Worm (Caenorhabditis elegans): ENCODE results near the gene decr-1.2.

Gene decr-1.2

DNA sequence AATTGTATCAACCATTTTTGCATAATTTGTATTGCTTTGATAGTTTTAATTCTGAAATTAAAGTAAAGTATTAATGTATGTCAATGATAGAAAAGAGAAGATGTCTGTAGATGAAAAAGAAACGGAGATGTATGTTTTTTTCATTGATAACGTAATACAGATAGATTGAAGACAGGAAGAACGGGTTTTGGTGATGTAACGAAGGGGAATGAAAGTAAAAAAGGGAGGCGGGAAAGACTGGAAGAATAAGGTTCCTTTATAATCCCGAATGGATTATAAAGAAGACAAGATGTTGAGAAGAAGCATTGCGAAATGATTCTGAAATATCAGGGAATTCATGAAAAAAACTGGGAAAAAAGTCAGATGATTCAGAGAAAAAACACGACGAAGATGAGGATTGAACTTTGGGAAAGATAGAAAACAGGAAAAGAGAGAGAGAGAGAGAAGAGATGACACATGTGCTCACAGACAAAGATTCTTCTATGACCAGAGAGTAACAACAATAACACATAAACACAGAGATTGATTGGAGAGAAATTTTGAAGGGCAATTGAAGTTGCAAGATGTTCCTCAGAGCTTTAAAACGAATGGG, 39.7 kb downstream of the decr-1.2 start, which contains the start of gene F54C9.11:
TSS of gene F54C9.11 (minus strand) at position 51 of the 592 bp plus-strand sequence.
- no peak for TF ChIP-seq ces-1 (GFP tag; optimal IDR thresholded peaks at IDR 0.05)
- no peak for TF ChIP-seq mls-2 (tag; optimal IDR thresholded peaks at IDR 0.05)
- TF ChIP-seq pha-4 (tag; optimal IDR thresholded peaks at IDR 0.05): no peak
- TF ChIP-seq nhr-28 (tag; optimal IDR thresholded peaks at IDR 0.05): no peak
- no peak for TF ChIP-seq ceh-83 (GFP tag; optimal IDR thresholded peaks at IDR 0.05)
- no peak for TF ChIP-seq ceh-39 (tag; optimal IDR thresholded peaks at IDR 0.05)
- TF ChIP-seq zip-8 (tag; optimal IDR thresholded peaks at IDR 0.05): no peak
- TF ChIP-seq unc-39 (tag; optimal IDR thresholded peaks at IDR 0.05): no peak
- no peak for TF ChIP-seq snpc-4 (tag; optimal IDR thresholded peaks at IDR 0.05)
- no peak for TF ChIP-seq nhr-237 (tag; optimal IDR thresholded peaks at IDR 0.05)
- no peak for TF ChIP-seq ceh-43 (GFP tag; optimal IDR thresholded peaks at IDR 0.05)
- no peak for TF ChIP-seq drap-1 (GFP tag; optimal IDR thresholded peaks at IDR 0.05)
- no peak for TF ChIP-seq blmp-1 (tag; optimal IDR thresholded peaks at IDR 0.05)
- TF ChIP-seq ztf-11 (tag; optimal IDR thresholded peaks at IDR 0.05): no peak
- no peak for TF ChIP-seq sptf-1 (tag; optimal IDR thresholded peaks at IDR 0.05)

- TF ChIP-seq unc-120 (tag; optimal IDR thresholded peaks at IDR 0.05; ENCODE audit: poor library complexity, severe bottlenecking) (no peak), lin-13 (tag; optimal IDR thresholded peaks at IDR 0.05) (no peak), M03D4.4 (tag; optimal IDR thresholded peaks at IDR 0.05) (no peak), mab-5 (tag; optimal IDR thresholded peaks at IDR 0.05) (no peak), ham-2 (GFP tag; optimal IDR thresholded peaks at IDR 0.05) (no peak), elt-1 (tag; optimal IDR thresholded peaks at IDR 0.05; ENCODE audit: borderline replicate concordance, insufficient read depth) (no peak), drap-1 (GFP tag; optimal IDR thresholded peaks at IDR 0.05) (no peak), tbx-8 (GFP tag; optimal IDR thresholded peaks at IDR 0.05) (no peak), nhr-2 (tag; optimal IDR thresholded peaks at IDR 0.05) (no peak), nhr-12 (tag; optimal IDR thresholded peaks at IDR 0.05) (no peak), hlh-1 (tag; optimal IDR thresholded peaks at IDR 0.05) (no peak), sem-2 (GFP tag; optimal IDR thresholded peaks at IDR 0.05) (no peak), ceh-43 (GFP tag; optimal IDR thresholded peaks at IDR 0.05) (no peak)
Observed at ce11 chrII:8585921-8586320, 40.5 kb downstream of the decr-1.2 start.

ce11 chrII:8587660-8588230, 42.3 kb downstream of the decr-1.2 start:
- TF ChIP-seq ham-2 (GFP tag; optimal IDR thresholded peaks at IDR 0.05) (no peak), blmp-1 (tag; optimal IDR thresholded peaks at IDR 0.05) (no peak), ces-1 (GFP tag; optimal IDR thresholded peaks at IDR 0.05) (peak; percentile 99), flh-1 (GFP tag; optimal IDR thresholded peaks at IDR 0.05) (no peak), hlh-1 (tag; optimal IDR thresholded peaks at IDR 0.05) (no peak), elt-1 (tag; optimal IDR thresholded peaks at IDR 0.05; ENCODE audit: borderline replicate concordance, insufficient read depth) (peak; percentile 43), nhr-28 (tag; optimal IDR thresholded peaks at IDR 0.05) (no peak)

ce11 chrII:8588442-8588841, 43.0 kb downstream of the decr-1.2 start:
- no peak for TF ChIP-seq mep-1 (tag; optimal IDR thresholded peaks at IDR 0.05)
- TF ChIP-seq ces-1 (GFP tag; optimal IDR thresholded peaks at IDR 0.05): peak; percentile 93

- TF ChIP-seq ces-1 (GFP tag; optimal IDR thresholded peaks at IDR 0.05): peak; percentile 100
- TF ChIP-seq hlh-1 (tag; optimal IDR thresholded peaks at IDR 0.05): no peak
Observed at ce11 chrII:8589227-8589626, 43.8 kb downstream of the decr-1.2 start.

DNA sequence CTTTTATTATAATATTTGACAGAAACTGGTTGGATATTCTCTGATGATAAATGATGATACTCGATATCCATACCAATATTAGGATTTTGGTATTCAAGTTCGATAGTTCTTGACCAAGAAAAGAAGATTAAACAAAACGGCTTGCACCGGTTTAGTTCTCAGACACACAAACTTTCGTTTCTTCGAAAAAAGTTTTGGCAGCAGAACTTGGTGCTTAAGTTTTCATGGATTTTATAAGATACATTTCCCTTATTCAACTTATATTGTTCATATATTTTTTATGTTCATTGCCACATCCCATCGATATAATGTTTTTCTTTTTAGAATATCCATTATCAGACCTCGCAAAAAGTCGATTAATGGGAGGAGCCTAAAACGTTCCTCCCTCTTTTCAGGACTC, 45.3 kb downstream of the decr-1.2 start, which contains the start of gene aptf-4:
TSS of gene aptf-4 (plus strand) at position 301 of the 400 bp plus-strand sequence.
- no peak for TF ChIP-seq nhr-2 (tag; optimal IDR thresholded peaks at IDR 0.05)
- TF ChIP-seq unc-62 (GFP tag; optimal IDR thresholded peaks at IDR 0.05): no peak
- no peak for TF ChIP-seq flh-1 (GFP tag; optimal IDR thresholded peaks at IDR 0.05)
- no peak for TF ChIP-seq unc-120 (tag; optimal IDR thresholded peaks at IDR 0.05; ENCODE audit: poor library complexity, severe bottlenecking)
- no peak for TF ChIP-seq drap-1 (GFP tag; optimal IDR thresholded peaks at IDR 0.05)
- no peak for TF ChIP-seq M03D4.4 (tag; optimal IDR thresholded peaks at IDR 0.05)
- no peak for TF ChIP-seq ceh-83 (GFP tag; optimal IDR thresholded peaks at IDR 0.05)
- TF ChIP-seq hlh-1 (tag; optimal IDR thresholded peaks at IDR 0.05): no peak
- no peak for TF ChIP-seq ham-2 (GFP tag; optimal IDR thresholded peaks at IDR 0.05)
- TF ChIP-seq ces-1 (GFP tag; optimal IDR thresholded peaks at IDR 0.05): no peak
- TF ChIP-seq sem-2 (GFP tag; optimal IDR thresholded peaks at IDR 0.05): no peak
- TF ChIP-seq elt-3 (tag; optimal IDR thresholded peaks at IDR 0.05): no peak
- no peak for TF ChIP-seq tbx-8 (GFP tag; optimal IDR thresholded peaks at IDR 0.05)
- no peak for TF ChIP-seq sptf-1 (tag; optimal IDR thresholded peaks at IDR 0.05)
- no peak for TF ChIP-seq lsy-2 (tag; optimal IDR thresholded peaks at IDR 0.05)

Measured in whole organism, mixed stage, embryonic.